Worm (Caenorhabditis elegans): Measurements from ENCODE around the gene K10H10.5.

Gene K10H10.5

DNA sequence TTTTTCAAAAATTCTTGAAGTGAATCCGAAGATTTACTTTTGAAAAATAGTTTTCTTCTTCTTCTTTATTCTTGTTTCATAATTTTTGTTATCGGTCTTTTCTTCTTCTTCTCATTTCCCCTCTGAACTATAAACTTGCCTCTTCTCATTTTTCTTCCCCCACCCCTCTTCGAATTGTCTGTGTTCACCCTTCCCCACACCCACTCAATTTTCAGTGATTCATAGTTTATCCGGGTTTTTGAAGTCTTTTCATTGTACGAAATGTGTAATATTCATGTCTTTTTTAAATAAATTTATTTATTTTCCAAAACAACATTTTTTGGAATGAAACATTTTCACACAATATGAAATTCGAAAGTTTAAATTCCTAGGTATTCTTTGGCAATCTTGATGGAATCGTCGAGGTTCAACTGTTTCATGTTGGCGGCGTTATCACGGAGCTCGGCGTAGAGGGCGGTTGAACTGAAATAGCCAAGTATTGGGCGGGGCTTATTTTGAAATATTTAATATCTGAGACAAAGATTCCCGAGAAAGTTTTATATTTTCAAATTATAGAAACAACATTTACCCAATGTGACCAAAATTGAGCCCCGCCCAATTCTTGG is 8.9 kb upstream of the K10H10.5 start:
- TF ChIP-seq T22C8.4 (GFP tag; IDR thresholded peaks at IDR 0.05) (no peak), flt-1 (GFP tag; IDR thresholded peaks at IDR 0.05) (no peak), cog-1 (tag; optimal IDR thresholded peaks at IDR 0.05) (no peak), ref-1 (GFP tag; conservative IDR thresholded peaks at IDR 0.05) (no peak), ztf-23 (GFP tag; IDR thresholded peaks at IDR 0.05) (no peak), ztf-29 (GFP tag; IDR thresholded peaks at IDR 0.05) (no peak), med-1 (GFP tag; optimal IDR thresholded peaks at IDR 0.05; ENCODE audit: insufficient read depth) (no peak), tab-1 (GFP tag; IDR thresholded peaks at IDR 0.05) (no peak), klf-2 (GFP tag; conservative IDR thresholded peaks at IDR 0.05) (no peak)

DNA sequence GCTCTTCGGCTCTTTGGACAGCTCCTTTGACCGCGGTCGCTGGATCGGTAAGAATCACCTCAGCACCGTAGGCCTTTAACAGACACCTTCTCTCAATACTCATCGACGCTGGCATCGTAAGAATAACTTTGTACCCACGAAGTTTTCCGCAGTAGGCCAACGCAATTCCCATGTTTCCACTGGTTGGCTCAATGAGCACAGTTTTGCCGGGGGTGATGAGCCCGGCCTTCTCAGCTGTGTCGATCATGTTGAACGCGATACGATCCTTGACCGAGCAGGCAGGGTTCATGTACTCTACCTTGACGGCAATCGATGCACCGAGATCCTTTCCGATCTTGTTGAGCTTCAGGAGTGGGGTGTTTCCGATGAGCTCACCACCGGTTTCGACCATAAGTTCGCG is 7.5 kb upstream of the K10H10.5 start:
- TF ChIP-seq ztf-23 (GFP tag; IDR thresholded peaks at IDR 0.05) (no peak), ref-1 (GFP tag; conservative IDR thresholded peaks at IDR 0.05) (no peak)

ce11 chrII:14494414-14494463 is 7.3 kb upstream of the K10H10.5 start, which contains the start of gene cysl-2:
TSS of gene cysl-2 (minus strand) at chrII:14494451.
- TF ChIP-seq flt-1 (GFP tag; IDR thresholded peaks at IDR 0.05) = no peak
- TF ChIP-seq med-1 (GFP tag; optimal IDR thresholded peaks at IDR 0.05; ENCODE audit: insufficient read depth) = no peak
- TF ChIP-seq cog-1 (tag; optimal IDR thresholded peaks at IDR 0.05) = no peak
- TF ChIP-seq T22C8.4 (GFP tag; IDR thresholded peaks at IDR 0.05) = no peak
- no peak for TF ChIP-seq tab-1 (GFP tag; IDR thresholded peaks at IDR 0.05)
- TF ChIP-seq klf-2 (GFP tag; conservative IDR thresholded peaks at IDR 0.05) = no peak
- TF ChIP-seq ref-1 (GFP tag; conservative IDR thresholded peaks at IDR 0.05) = no peak
- TF ChIP-seq ztf-29 (GFP tag; IDR thresholded peaks at IDR 0.05) = no peak

ce11 chrII:14494464-14494863 is 7.1 kb upstream of the K10H10.5 start:
- TF ChIP-seq ref-1 (GFP tag; conservative IDR thresholded peaks at IDR 0.05) (no peak), tab-1 (GFP tag; IDR thresholded peaks at IDR 0.05) (no peak), klf-2 (GFP tag; conservative IDR thresholded peaks at IDR 0.05) (no peak), ztf-29 (GFP tag; IDR thresholded peaks at IDR 0.05) (no peak), T22C8.4 (GFP tag; IDR thresholded peaks at IDR 0.05) (no peak), med-1 (GFP tag; optimal IDR thresholded peaks at IDR 0.05; ENCODE audit: insufficient read depth) (no peak), cog-1 (tag; optimal IDR thresholded peaks at IDR 0.05) (no peak), ztf-23 (GFP tag; IDR thresholded peaks at IDR 0.05) (no peak), flt-1 (GFP tag; IDR thresholded peaks at IDR 0.05) (no peak)

DNA sequence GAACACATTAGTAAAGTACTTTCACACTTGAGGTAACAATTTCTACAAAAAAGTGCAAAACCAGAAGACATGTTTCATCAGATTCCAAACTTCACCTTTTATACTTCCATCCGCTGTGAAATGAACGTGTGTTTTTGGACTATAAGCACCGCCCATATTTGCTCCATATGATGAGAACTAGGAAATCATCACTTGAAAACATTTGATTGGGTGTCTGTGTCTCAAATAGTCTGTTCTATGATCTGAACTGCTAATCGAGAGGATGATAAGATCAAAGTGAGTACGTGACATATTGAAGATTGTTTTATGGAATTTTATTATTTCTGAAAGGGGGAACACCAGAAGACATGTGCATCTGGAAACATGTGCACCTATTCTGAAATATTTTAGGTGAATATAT is 6.2 kb upstream of the K10H10.5 start:
- TF ChIP-seq tab-1 (GFP tag; IDR thresholded peaks at IDR 0.05) (no peak), ztf-29 (GFP tag; IDR thresholded peaks at IDR 0.05) (no peak), T22C8.4 (GFP tag; IDR thresholded peaks at IDR 0.05) (no peak), cog-1 (tag; optimal IDR thresholded peaks at IDR 0.05) (no peak)

DNA sequence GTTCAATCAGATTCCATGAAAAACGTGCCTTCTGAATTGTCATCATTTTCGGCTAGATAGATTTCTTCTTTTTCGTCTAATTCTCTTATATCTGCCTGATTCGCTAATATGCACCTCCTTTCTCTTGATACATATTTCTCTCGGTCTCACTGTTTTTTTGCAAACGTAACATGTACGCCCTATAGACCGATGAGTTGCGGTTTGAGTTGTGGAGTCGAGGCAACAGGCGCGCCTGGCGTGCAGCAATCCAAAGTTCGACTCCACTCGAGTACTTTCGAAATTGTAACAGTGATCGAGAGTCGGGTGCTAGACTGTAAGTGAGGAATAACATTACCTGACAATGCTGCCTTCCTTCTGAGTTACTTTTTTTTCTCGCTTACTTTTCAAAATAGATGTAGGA is 4.7 kb upstream of the K10H10.5 start:
- TF ChIP-seq cog-1 (tag; optimal IDR thresholded peaks at IDR 0.05) (peak; percentile 92), ztf-29 (GFP tag; IDR thresholded peaks at IDR 0.05) (peak; percentile 90), klf-2 (GFP tag; conservative IDR thresholded peaks at IDR 0.05) (peak; percentile 88), T22C8.4 (GFP tag; IDR thresholded peaks at IDR 0.05) (peak; percentile 87), ztf-23 (GFP tag; IDR thresholded peaks at IDR 0.05) (peak; percentile 92), ref-1 (GFP tag; conservative IDR thresholded peaks at IDR 0.05) (peak; percentile 82), flt-1 (GFP tag; IDR thresholded peaks at IDR 0.05) (peak; percentile 96), tab-1 (GFP tag; IDR thresholded peaks at IDR 0.05) (peak; percentile 92), med-1 (GFP tag; optimal IDR thresholded peaks at IDR 0.05; ENCODE audit: insufficient read depth) (peak; percentile 72)

DNA sequence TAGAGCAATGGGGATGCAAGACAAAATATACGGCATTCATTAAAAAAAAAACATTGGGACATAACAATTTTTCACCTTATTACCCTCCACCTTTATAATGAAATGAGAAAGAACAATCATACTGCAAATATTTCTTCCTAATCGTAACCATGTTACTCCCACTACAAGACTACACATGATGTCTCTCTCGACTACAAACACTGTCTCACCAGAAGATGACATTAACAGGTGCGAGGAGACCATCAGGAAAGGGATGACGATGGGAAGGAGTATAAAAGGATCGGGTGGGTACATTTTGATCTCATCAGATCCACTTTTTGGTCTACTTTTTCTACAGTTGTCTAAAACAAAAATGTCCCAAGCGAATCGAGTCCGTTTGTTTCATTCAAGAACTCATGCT is 3.7 kb upstream of the K10H10.5 start, which contains the start of gene dhs-8:
Gene dhs-8 (plus strand): TSS at position 179 of the 400 bp plus-strand sequence.
- TF ChIP-seq ref-1 (GFP tag; conservative IDR thresholded peaks at IDR 0.05) (no peak), T22C8.4 (GFP tag; IDR thresholded peaks at IDR 0.05) (no peak), med-1 (GFP tag; optimal IDR thresholded peaks at IDR 0.05; ENCODE audit: insufficient read depth) (no peak), cog-1 (tag; optimal IDR thresholded peaks at IDR 0.05) (no peak), ztf-29 (GFP tag; IDR thresholded peaks at IDR 0.05) (no peak)

DNA sequence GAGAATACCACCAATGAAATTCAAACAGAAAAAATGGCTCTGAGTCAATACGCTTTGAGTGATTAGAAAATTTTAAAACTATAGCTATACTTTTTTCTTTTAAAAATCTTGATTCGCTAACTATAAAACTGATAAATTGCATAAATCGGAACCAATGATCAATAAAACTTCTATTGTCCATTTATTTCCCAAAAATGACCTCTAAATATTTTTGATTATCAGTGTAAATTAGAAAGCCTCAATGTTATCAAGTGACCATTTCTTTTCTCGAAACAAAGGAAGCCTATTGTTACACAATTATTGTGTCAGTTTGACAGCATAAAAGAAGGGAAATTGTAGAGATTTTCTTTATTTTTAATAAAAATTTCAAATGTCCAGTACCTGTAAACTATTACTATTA is 1.4 kb upstream of the K10H10.5 start, which contains the start of gene K10H10.4:
Gene K10H10.4 (plus strand): TSS at position 301 of the 400 bp plus-strand sequence.
- no peak for TF ChIP-seq tab-1 (GFP tag; IDR thresholded peaks at IDR 0.05)
- TF ChIP-seq flt-1 (GFP tag; IDR thresholded peaks at IDR 0.05) = no peak
- no peak for TF ChIP-seq cog-1 (tag; optimal IDR thresholded peaks at IDR 0.05)

- no peak for TF ChIP-seq ztf-29 (GFP tag; IDR thresholded peaks at IDR 0.05)
- no peak for TF ChIP-seq tab-1 (GFP tag; IDR thresholded peaks at IDR 0.05)
- no peak for TF ChIP-seq ztf-23 (GFP tag; IDR thresholded peaks at IDR 0.05)
- TF ChIP-seq ref-1 (GFP tag; conservative IDR thresholded peaks at IDR 0.05) = no peak
- TF ChIP-seq med-1 (GFP tag; optimal IDR thresholded peaks at IDR 0.05; ENCODE audit: insufficient read depth) = no peak
- TF ChIP-seq klf-2 (GFP tag; conservative IDR thresholded peaks at IDR 0.05) = no peak
- no peak for TF ChIP-seq cog-1 (tag; optimal IDR thresholded peaks at IDR 0.05)
- TF ChIP-seq flt-1 (GFP tag; IDR thresholded peaks at IDR 0.05) = no peak
- no peak for TF ChIP-seq T22C8.4 (GFP tag; IDR thresholded peaks at IDR 0.05)
Measured at ce11 chrII:14502997-14503396, 1.4 kb downstream of the K10H10.5 start, which contains the start of gene K10H10.6. TSS of gene K10H10.6 (plus strand) at chrII:14503297.

- TF ChIP-seq ztf-23 (GFP tag; IDR thresholded peaks at IDR 0.05) (no peak), ztf-29 (GFP tag; IDR thresholded peaks at IDR 0.05) (no peak), ref-1 (GFP tag; conservative IDR thresholded peaks at IDR 0.05) (no peak), flt-1 (GFP tag; IDR thresholded peaks at IDR 0.05) (no peak), tab-1 (GFP tag; IDR thresholded peaks at IDR 0.05) (no peak), cog-1 (tag; optimal IDR thresholded peaks at IDR 0.05) (no peak)
Measured at ce11 chrII:14506245-14506644, 4.7 kb downstream of the K10H10.5 start, which contains the start of gene K10H10.12. TSS of gene K10H10.12 (minus strand) at chrII:14506345.

- TF ChIP-seq med-1 (GFP tag; optimal IDR thresholded peaks at IDR 0.05; ENCODE audit: insufficient read depth) = no peak
- no peak for TF ChIP-seq ztf-23 (GFP tag; IDR thresholded peaks at IDR 0.05)
- TF ChIP-seq ztf-29 (GFP tag; IDR thresholded peaks at IDR 0.05) = no peak
- no peak for TF ChIP-seq flt-1 (GFP tag; IDR thresholded peaks at IDR 0.05)
- no peak for TF ChIP-seq T22C8.4 (GFP tag; IDR thresholded peaks at IDR 0.05)
- TF ChIP-seq cog-1 (tag; optimal IDR thresholded peaks at IDR 0.05) = no peak
- no peak for TF ChIP-seq klf-2 (GFP tag; conservative IDR thresholded peaks at IDR 0.05)
- no peak for TF ChIP-seq tab-1 (GFP tag; IDR thresholded peaks at IDR 0.05)
- TF ChIP-seq ref-1 (GFP tag; conservative IDR thresholded peaks at IDR 0.05) = no peak
Measured at ce11 chrII:14507563-14507962, 6.0 kb downstream of the K10H10.5 start, which contains the start of the genes K10H10.7 and K10H10.10. TSS of gene K10H10.7 (minus strand) at chrII:14507663. TSS of gene K10H10.10 (plus strand) at chrII:14507766.

Measured in whole organism, midembryonic.